Worm (Caenorhabditis elegans) whole organism, early embryonic: ENCODE data around the gene pho-8.

Experiments used
- B0310.2 ChIP-seq: sonication (generic microtip); optimal IDR thresholded peaks from 2 replicates; lab custom pipeline; 2016; ENCODE audit warnings: mild to moderate bottlenecking, missing genetic modification characterization, missing compliant biosample characterization
- F13C5.2 ChIP-seq: sonication (generic microtip); optimal IDR thresholded peaks from 2 replicates; lab custom pipeline; 2017; ENCODE audit warnings: mild to moderate bottlenecking, missing genetic modification characterization, inconsistent platforms, missing compliant biosample characterization
- aly-1 ChIP-seq: sonication (generic microtip); optimal IDR thresholded peaks from 2 replicates; lab custom pipeline; 2016; ENCODE audit warnings: missing genetic modification characterization, missing compliant biosample characterization
- ama-1 ChIP-seq: fragments of 150-350 bp; optimal IDR thresholded peaks from 2 replicates; lab custom pipeline; 2014
- ceh-13 ChIP-seq: fragments of 200-800 bp; sonication (Bioruptor generic); optimal IDR thresholded peaks from 2 replicates; lab custom pipeline; 2018; ENCODE audit warnings: mild to moderate bottlenecking, missing genetic modification characterization, missing compliant biosample characterization
- ceh-36 ChIP-seq: sonication (generic microtip); optimal IDR thresholded peaks from 2 replicates; lab custom pipeline; 2016; ENCODE audit warnings: missing genetic modification characterization, inconsistent platforms, missing compliant biosample characterization
- ets-7 ChIP-seq: sonication (generic microtip); optimal IDR thresholded peaks from 2 replicates; lab custom pipeline; 2016; ENCODE audit warnings: missing genotype, missing genetic modification characterization, missing compliant biosample characterization
- flt-1 ChIP-seq: fragments of 200-800 bp; sonication (Bioruptor generic); IDR thresholded peaks from 2 replicates; pipeline ENCODE4 v1.3.6; 2022; ENCODE audit warnings: missing genetic modification characterization, missing compliant biosample characterization
- hmbx-1 ChIP-seq: sonication (generic microtip); optimal IDR thresholded peaks from 2 replicates; lab custom pipeline; 2016; ENCODE audit warnings: mild to moderate bottlenecking, missing genetic modification characterization, missing compliant biosample characterization
- hmg-4 ChIP-seq: fragments of 200-800 bp; sonication (Bioruptor generic); optimal IDR thresholded peaks from 2 replicates; lab custom pipeline; 2018; ENCODE audit warnings: mild to moderate bottlenecking, missing genetic modification characterization, missing compliant biosample characterization
- hnd-1 ChIP-seq: sonication (generic microtip); optimal IDR thresholded peaks from 2 replicates; lab custom pipeline; 2016; ENCODE audit warnings: missing genetic modification characterization, missing compliant biosample characterization
- pes-1 ChIP-seq: fragments of 200-800 bp; sonication (Bioruptor generic); IDR thresholded peaks from 2 replicates; pipeline ENCODE4 v1.3.6; 2022; ENCODE audit warnings: missing genetic modification reagents, missing genetic modification characterization, missing compliant biosample characterization
- scrt-1 ChIP-seq: fragments of 200-800 bp; sonication (Bioruptor generic); IDR thresholded peaks from 2 replicates; pipeline ENCODE4 v1.3.6; 2022; ENCODE audit warnings: missing genetic modification characterization, missing compliant biosample characterization
- sea-1 ChIP-seq: fragments of 200-800 bp; sonication (Bioruptor generic); conservative IDR thresholded peaks from 2 replicates; pipeline ENCODE4 v1.3.6; 2022; ENCODE audit warnings: missing genetic modification characterization, missing compliant biosample characterization
- tbx-11 ChIP-seq: fragments of 200-800 bp; sonication (Bioruptor generic); IDR thresholded peaks from 2 replicates; pipeline ENCODE4 v1.3.6; 2022; ENCODE audit warnings: missing genetic modification characterization, missing compliant biosample characterization
- tbx-37 ChIP-seq: fragments of 200-800 bp; sonication (Bioruptor generic); conservative IDR thresholded peaks from 2 replicates; pipeline ENCODE4 v1.3.6; 2022; ENCODE audit warnings: missing genetic modification reagents, missing genetic modification characterization, missing compliant biosample characterization
- tra-4 ChIP-seq: sonication (generic microtip); optimal IDR thresholded peaks from 2 replicates; lab custom pipeline; 2017; ENCODE audit warnings: missing genetic modification characterization, missing compliant biosample characterization

The pho-8 gene

DNA sequence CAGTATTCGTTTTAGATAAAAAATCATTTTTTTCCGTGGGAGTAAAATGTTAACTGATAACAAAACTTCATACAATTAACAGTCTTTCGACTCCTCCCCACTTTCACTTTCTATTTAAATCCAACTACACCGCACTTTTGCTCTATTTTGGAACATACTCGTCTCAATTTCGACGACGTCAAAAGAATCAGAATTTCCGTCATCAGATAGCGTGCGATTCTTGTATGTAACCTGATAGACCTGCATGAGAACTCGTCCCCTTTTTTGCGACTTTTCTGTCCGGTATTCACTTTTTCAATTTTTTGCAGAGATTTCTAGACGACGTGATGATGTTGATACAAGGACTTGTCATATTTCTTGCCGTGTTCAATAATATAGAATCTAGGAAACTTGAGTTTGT, at the start of gene pho-8:
Gene pho-8 (plus strand): TSS at position 301 of the 400 bp plus-strand sequence.
- no peak for TF ChIP-seq flt-1 (GFP tag; lab: Robert Waterston, UW)
- TF ChIP-seq ceh-36 (tag; lab: Kevin White, UChicago), result no peak
- no peak for TF ChIP-seq scrt-1 (GFP tag; lab: Robert Waterston, UW)
- TF ChIP-seq ets-7, result no peak
- TF ChIP-seq sea-1 (GFP tag; lab: Robert Waterston, UW), result no peak
- no peak for TF ChIP-seq F13C5.2
- no peak for TF ChIP-seq ceh-13 (GFP tag; lab: Kevin White, UChicago)
- TF ChIP-seq ama-1 (lab: Kevin White, UChicago), result no peak

DNA sequence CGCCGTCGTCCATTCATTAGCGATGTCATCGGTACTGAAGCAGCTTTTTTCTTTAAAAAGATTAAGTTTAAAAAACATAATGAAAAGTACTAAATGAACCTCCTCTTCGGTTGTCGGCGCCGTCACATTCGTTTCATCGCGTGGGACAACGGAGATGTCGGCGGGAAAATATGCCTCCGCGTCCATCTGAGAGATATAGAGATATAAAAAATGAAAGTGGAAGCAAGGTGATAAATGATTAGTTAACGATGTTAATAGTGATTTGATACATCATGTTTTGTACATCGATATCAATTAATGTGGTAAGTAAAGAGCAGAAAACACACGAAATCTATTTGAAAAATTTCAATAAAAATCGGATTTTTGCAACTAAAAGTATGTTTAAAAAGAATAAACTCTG, 46.2 kb upstream of the pho-8 start, which contains the start of gene F55A11.7:
Gene F55A11.7 (minus strand): TSS at position 186 of the 400 bp plus-strand sequence.
- no peak for TF ChIP-seq aly-1 (tag; lab: Kevin White, UChicago)
- no peak for TF ChIP-seq tra-4 (tag; lab: Kevin White, UChicago)
- no peak for TF ChIP-seq ceh-13 (GFP tag; lab: Kevin White, UChicago)
- TF ChIP-seq hmg-4 (GFP tag; lab: Kevin White, UChicago), result no peak
- no peak for TF ChIP-seq pes-1 (GFP tag; lab: Robert Waterston, UW)
- no peak for TF ChIP-seq B0310.2
- TF ChIP-seq tbx-37 (GFP tag; lab: Robert Waterston, UW), result no peak
- no peak for TF ChIP-seq F13C5.2
- TF ChIP-seq sea-1 (GFP tag; lab: Robert Waterston, UW), result no peak
- TF ChIP-seq tbx-11 (GFP tag; lab: Robert Waterston, UW), result no peak
- TF ChIP-seq ceh-36 (tag; lab: Kevin White, UChicago), result no peak
- no peak for TF ChIP-seq hnd-1 (tag; lab: Kevin White, UChicago)
- no peak for TF ChIP-seq flt-1 (GFP tag; lab: Robert Waterston, UW)
- no peak for TF ChIP-seq ets-7
- no peak for TF ChIP-seq ama-1 (lab: Kevin White, UChicago)
- no peak for TF ChIP-seq scrt-1 (GFP tag; lab: Robert Waterston, UW)
- TF ChIP-seq hmbx-1, result no peak

DNA sequence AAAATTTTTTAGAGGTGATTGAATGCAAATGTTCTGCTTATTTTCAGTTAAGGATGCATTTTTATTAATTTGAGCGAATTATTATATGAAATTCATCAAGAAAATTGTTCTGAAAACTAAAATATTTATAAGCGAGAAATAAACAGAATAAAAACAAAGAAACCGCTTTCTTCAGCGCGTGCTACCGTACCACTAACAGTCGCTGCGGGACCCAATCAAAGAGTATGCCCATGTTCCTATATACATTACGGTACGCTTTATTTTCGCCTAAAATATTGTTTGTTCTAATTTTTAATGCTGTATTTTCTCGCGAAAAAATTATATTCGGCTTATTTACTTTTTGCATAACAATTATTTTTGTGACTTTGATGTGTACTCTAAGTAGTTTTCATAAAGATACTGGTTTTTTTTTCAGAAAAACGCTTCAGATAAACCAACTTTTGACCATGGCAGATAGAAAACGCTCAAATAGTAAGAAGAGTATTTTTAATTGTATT, 45.6 kb upstream of the pho-8 start, which contains the start of gene F55A11.8:
Gene F55A11.8 (plus strand): TSS at position 447 of the 497 bp plus-strand sequence.
- TF ChIP-seq ets-7, result no peak
- TF ChIP-seq scrt-1 (GFP tag; lab: Robert Waterston, UW), result no peak
- TF ChIP-seq tbx-11 (GFP tag; lab: Robert Waterston, UW), result no peak
- no peak for TF ChIP-seq hmbx-1
- TF ChIP-seq tra-4 (tag; lab: Kevin White, UChicago), result no peak
- no peak for TF ChIP-seq flt-1 (GFP tag; lab: Robert Waterston, UW)
- no peak for TF ChIP-seq ceh-36 (tag; lab: Kevin White, UChicago)
- no peak for TF ChIP-seq aly-1 (tag; lab: Kevin White, UChicago)
- no peak for TF ChIP-seq tbx-37 (GFP tag; lab: Robert Waterston, UW)
- no peak for TF ChIP-seq ceh-13 (GFP tag; lab: Kevin White, UChicago)
- no peak for TF ChIP-seq F13C5.2
- TF ChIP-seq ama-1 (lab: Kevin White, UChicago), result no peak
- TF ChIP-seq hmg-4 (GFP tag; lab: Kevin White, UChicago), result no peak
- TF ChIP-seq sea-1 (GFP tag; lab: Robert Waterston, UW), result no peak
- no peak for TF ChIP-seq pes-1 (GFP tag; lab: Robert Waterston, UW)
- TF ChIP-seq B0310.2, result no peak

DNA sequence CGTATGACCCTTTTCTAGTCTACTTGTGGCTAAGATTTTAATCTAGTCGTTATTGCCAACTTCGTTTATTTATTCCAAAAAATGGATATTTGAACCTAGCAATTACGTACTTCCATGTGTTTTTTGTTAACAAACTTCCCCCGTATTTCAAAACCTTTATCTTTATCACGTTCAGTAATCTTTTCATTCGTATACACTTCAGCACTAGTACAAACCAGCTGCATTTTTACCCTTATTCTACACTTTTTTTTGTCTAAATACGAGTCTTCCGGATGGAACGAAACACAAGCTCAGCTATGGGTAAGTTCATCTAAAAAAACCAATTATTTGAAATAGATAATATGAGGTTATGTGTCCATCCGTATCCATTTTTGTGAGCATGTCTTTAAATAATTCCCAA, 43.9 kb upstream of the pho-8 start, which contains the start of gene D2023.1:
Gene D2023.1 (plus strand): TSS at position 77 of the 400 bp plus-strand sequence.
- TF ChIP-seq scrt-1 (GFP tag; lab: Robert Waterston, UW) (no peak), ets-7 (no peak), ceh-36 (tag; lab: Kevin White, UChicago) (no peak), flt-1 (GFP tag; lab: Robert Waterston, UW) (no peak), tbx-37 (GFP tag; lab: Robert Waterston, UW) (no peak)

DNA sequence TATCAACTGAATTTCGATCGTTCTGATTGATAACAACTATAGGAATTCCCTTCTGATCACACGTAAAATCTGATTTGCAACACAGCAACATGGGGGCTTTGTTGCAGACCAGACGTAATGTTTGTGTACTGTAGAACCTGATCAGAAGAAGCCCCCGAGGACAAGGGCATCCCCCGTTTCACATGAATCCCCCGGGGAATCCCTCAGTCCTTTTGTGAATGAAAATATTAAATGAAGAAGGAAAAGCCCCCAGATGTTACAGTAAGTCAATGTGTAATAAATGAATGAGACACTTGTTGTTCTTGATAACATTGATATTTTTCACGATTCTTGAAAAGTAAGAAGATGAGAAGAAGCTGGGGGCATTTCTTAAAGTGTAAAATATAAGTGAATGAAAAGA, 39.2 kb upstream of the pho-8 start:
- no peak for TF ChIP-seq aly-1 (tag; lab: Kevin White, UChicago)
- no peak for TF ChIP-seq B0310.2
- no peak for TF ChIP-seq sea-1 (GFP tag; lab: Robert Waterston, UW)
- TF ChIP-seq ets-7, result no peak
- TF ChIP-seq F13C5.2, result no peak
- TF ChIP-seq tbx-11 (GFP tag; lab: Robert Waterston, UW), result no peak
- TF ChIP-seq tbx-37 (GFP tag; lab: Robert Waterston, UW), result no peak
- TF ChIP-seq scrt-1 (GFP tag; lab: Robert Waterston, UW), result no peak
- no peak for TF ChIP-seq ama-1 (lab: Kevin White, UChicago)
- no peak for TF ChIP-seq ceh-36 (tag; lab: Kevin White, UChicago)
- no peak for TF ChIP-seq pes-1 (GFP tag; lab: Robert Waterston, UW)
- no peak for TF ChIP-seq hmg-4 (GFP tag; lab: Kevin White, UChicago)

DNA sequence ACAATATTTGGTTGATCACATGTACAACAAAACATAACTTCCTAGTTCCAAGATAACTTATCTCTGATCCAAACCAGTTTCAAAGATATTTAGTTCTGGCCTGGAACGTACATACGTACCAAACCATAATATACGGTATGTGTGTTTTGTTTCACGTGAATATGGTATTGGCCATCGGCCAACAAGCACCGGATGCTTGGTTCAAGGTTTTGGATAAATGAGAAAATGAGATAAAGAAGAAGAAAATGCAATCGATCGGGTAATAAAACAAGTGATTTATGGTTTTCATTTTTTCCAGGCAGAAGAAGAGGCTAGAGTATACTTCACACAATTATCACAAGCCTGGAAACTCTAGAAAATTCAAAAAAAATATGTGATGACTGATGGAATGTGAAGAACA, 38.1 kb upstream of the pho-8 start:
- TF ChIP-seq ceh-13 (GFP tag; lab: Kevin White, UChicago), result no peak
- no peak for TF ChIP-seq aly-1 (tag; lab: Kevin White, UChicago)
- TF ChIP-seq pes-1 (GFP tag; lab: Robert Waterston, UW), result no peak
- no peak for TF ChIP-seq flt-1 (GFP tag; lab: Robert Waterston, UW)
- TF ChIP-seq hnd-1 (tag; lab: Kevin White, UChicago), result no peak
- TF ChIP-seq tbx-37 (GFP tag; lab: Robert Waterston, UW), result no peak
- TF ChIP-seq hmbx-1, result no peak
- no peak for TF ChIP-seq ama-1 (lab: Kevin White, UChicago)
- no peak for TF ChIP-seq hmg-4 (GFP tag; lab: Kevin White, UChicago)
- no peak for TF ChIP-seq F13C5.2
- TF ChIP-seq tbx-11 (GFP tag; lab: Robert Waterston, UW), result no peak
- TF ChIP-seq ets-7, result no peak

DNA sequence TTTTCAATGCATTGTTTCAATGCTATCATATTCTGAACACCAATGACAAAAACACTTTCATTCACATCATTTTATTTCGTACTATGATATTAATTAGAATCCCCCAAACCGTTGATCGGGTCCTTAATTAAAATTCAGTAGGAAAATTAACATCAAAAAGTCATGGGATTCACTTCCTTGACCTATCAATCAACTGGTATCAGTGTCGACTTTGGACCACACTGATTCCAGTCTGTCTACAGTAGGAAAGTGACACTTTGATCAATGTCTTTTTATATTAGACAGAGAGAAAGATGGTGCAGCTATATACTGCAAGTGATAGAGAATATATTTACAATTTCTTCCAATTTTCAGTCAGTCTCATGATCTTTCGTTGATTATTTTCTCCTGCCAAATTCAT, 37.1 kb upstream of the pho-8 start:
- TF ChIP-seq aly-1 (tag; lab: Kevin White, UChicago) (no peak), flt-1 (GFP tag; lab: Robert Waterston, UW) (no peak), ceh-36 (tag; lab: Kevin White, UChicago) (no peak), B0310.2 (no peak), ama-1 (lab: Kevin White, UChicago) (no peak), hnd-1 (tag; lab: Kevin White, UChicago) (no peak), pes-1 (GFP tag; lab: Robert Waterston, UW) (no peak), tbx-37 (GFP tag; lab: Robert Waterston, UW) (no peak), ets-7 (no peak), hmbx-1 (no peak), ceh-13 (GFP tag; lab: Kevin White, UChicago) (no peak), sea-1 (GFP tag; lab: Robert Waterston, UW) (no peak), hmg-4 (GFP tag; lab: Kevin White, UChicago) (no peak), tra-4 (tag; lab: Kevin White, UChicago) (no peak), tbx-11 (GFP tag; lab: Robert Waterston, UW) (no peak)
